Fruit fly (Drosophila melanogaster): ENCODE measurements around the gene CG6153.

dm6 chr2L:12656865-12657264 is 35.9 kb upstream of the CG6153 start, which contains the start of gene pdm2:
- no peak for TF ChIP-seq CG7101 (tag; optimal IDR thresholded peaks at IDR 0.05)
- no peak for TF ChIP-seq CG1620 (GFP tag; optimal IDR thresholded peaks at IDR 0.05)
- no peak for TF ChIP-seq tj (GFP tag; optimal IDR thresholded peaks at IDR 0.05)
- TF ChIP-seq cic (GFP tag; optimal IDR thresholded peaks at IDR 0.05), result no peak
- no peak for TF ChIP-seq Mnt (GFP tag; optimal IDR thresholded peaks at IDR 0.05)

Measured in whole organism, adult.